Worm (Caenorhabditis elegans) whole organism, L3 larva: ENCODE results near the gene oac-57.

Source experiments
- R02D3.7 ChIP-seq: fragments of 150-350 bp; optimal IDR thresholded peaks from 2 replicates; lab custom pipeline; 2014; ENCODE audit warnings: missing biosample characterization, missing genetic modification characterization
- ZK546.5 ChIP-seq: sonication (generic microtip); optimal IDR thresholded peaks from 2 replicates; lab custom pipeline; 2017; ENCODE audit warnings: missing biosample characterization, missing genetic modification characterization
- aly-2 ChIP-seq: fragments of 150-350 bp; optimal IDR thresholded peaks from 2 replicates; lab custom pipeline; 2014; ENCODE audit warnings: missing biosample characterization, missing genetic modification characterization
- ama-1 ChIP-seq: fragments of 150-350 bp; optimal IDR thresholded peaks from 2 replicates; lab custom pipeline; 2018
- ceh-28 ChIP-seq: fragments of 150-350 bp; optimal IDR thresholded peaks from 2 replicates; lab custom pipeline; 2014; ENCODE audit warnings: missing biosample characterization, missing genetic modification reagents, missing genetic modification characterization
- daf-12 ChIP-seq: fragments of 150-350 bp; optimal IDR thresholded peaks from 2 replicates; lab custom pipeline; 2014; ENCODE audit warnings: missing biosample characterization, missing genetic modification reagents, missing genetic modification characterization
- egl-5 ChIP-seq: fragments of 150-350 bp; optimal IDR thresholded peaks from 2 replicates; lab custom pipeline; 2017; ENCODE audit warnings: missing biosample characterization, missing genetic modification reagents, missing genetic modification characterization, inconsistent platforms
- elt-1 ChIP-seq: fragments of 150-350 bp; optimal IDR thresholded peaks from 2 replicates; lab custom pipeline; 2014; ENCODE audit warnings: missing biosample characterization, missing genetic modification characterization
- elt-2 ChIP-seq: sonication (generic microtip); optimal IDR thresholded peaks from 2 replicates; lab custom pipeline; 2016; ENCODE audit warnings: missing genetic modification reagents, mild to moderate bottlenecking, missing genetic modification characterization, missing compliant biosample characterization
- elt-3 ChIP-seq, 3 experiments: fragments of 150-350 bp in 1 of 3; sonication (generic microtip) in 2 of 3; optimal IDR thresholded peaks; 2 replicates in 2 of 3; 4 replicates in 1 of 3; lab custom pipeline; 2014 to 2017; ENCODE audit warnings: missing biosample characterization in 3 of 3, missing genetic modification characterization in 3 of 3
- eor-1 ChIP-seq, 2 experiments: fragments of 150-350 bp; optimal IDR thresholded peaks; 2 replicates each; lab custom pipeline; 2014 to 2018; ENCODE audit warnings: missing biosample characterization in 2 of 2, missing genetic modification characterization in 2 of 2
- fkh-10 ChIP-seq: sonication (generic microtip); optimal IDR thresholded peaks from 2 replicates; lab custom pipeline; 2017; ENCODE audit warnings: missing biosample characterization, missing genetic modification reagents, missing genetic modification characterization
- fkh-2 ChIP-seq: fragments of 150-350 bp; optimal IDR thresholded peaks from 2 replicates; lab custom pipeline; 2014; ENCODE audit warnings: missing biosample characterization, missing genetic modification reagents, missing genetic modification characterization
- fos-1 ChIP-seq: fragments of 150-350 bp; optimal IDR thresholded peaks from 2 replicates; lab custom pipeline; 2014; ENCODE audit warnings: missing biosample characterization, missing genetic modification characterization
- hmg-11 ChIP-seq: sonication (generic microtip); optimal IDR thresholded peaks from 2 replicates; lab custom pipeline; 2016; ENCODE audit warnings: missing genetic modification characterization, missing compliant biosample characterization
- lin-15B ChIP-seq: fragments of 150-350 bp; optimal IDR thresholded peaks from 2 replicates; lab custom pipeline; 2014; ENCODE audit warnings: missing biosample characterization, missing genetic modification characterization
- lin-39 ChIP-seq: fragments of 150-350 bp; optimal IDR thresholded peaks from 2 replicates; lab custom pipeline; 2018; ENCODE audit warnings: missing biosample characterization, missing genetic modification reagents, missing genetic modification characterization
- lsy-12 ChIP-seq: sonication (generic microtip); optimal IDR thresholded peaks from 2 replicates; lab custom pipeline; 2016; ENCODE audit warnings: mild to moderate bottlenecking, missing genetic modification characterization, missing compliant biosample characterization
- mdl-1 ChIP-seq: fragments of 150-350 bp; optimal IDR thresholded peaks from 2 replicates; lab custom pipeline; 2014; ENCODE audit warnings: missing biosample characterization, missing genetic modification characterization
- mml-1 ChIP-seq: fragments of 150-350 bp; sonication (generic microtip); optimal IDR thresholded peaks from 3 replicates; lab custom pipeline; 2014; ENCODE audit warnings: missing biosample characterization, missing genetic modification characterization
- nfya-1 ChIP-seq: sonication (generic microtip); optimal IDR thresholded peaks from 2 replicates; lab custom pipeline; 2017; ENCODE audit warnings: missing genetic modification characterization, mild to moderate bottlenecking, missing compliant biosample characterization, antibody characterized with exemption, moderate library complexity; ENCODE audit not compliant: insufficient read depth
- nhr-11 ChIP-seq: fragments of 150-350 bp; optimal IDR thresholded peaks from 2 replicates; lab custom pipeline; 2014; ENCODE audit warnings: missing biosample characterization, missing genetic modification characterization
- nhr-12 ChIP-seq: fragments of 150-350 bp; optimal IDR thresholded peaks from 2 replicates; lab custom pipeline; 2014; ENCODE audit warnings: missing biosample characterization, missing genetic modification characterization
- nhr-23 ChIP-seq: fragments of 150-350 bp; optimal IDR thresholded peaks from 2 replicates; lab custom pipeline; 2014; ENCODE audit warnings: missing biosample characterization, missing genetic modification reagents, missing genetic modification characterization
- nhr-25 ChIP-seq: sonication (generic microtip); optimal IDR thresholded peaks from 2 replicates; lab custom pipeline; 2017; ENCODE audit warnings: missing biosample characterization, missing genetic modification characterization
- nhr-43 ChIP-seq: sonication (generic microtip); optimal IDR thresholded peaks from 2 replicates; lab custom pipeline; 2016; ENCODE audit warnings: mild to moderate bottlenecking, missing genetic modification characterization, missing compliant biosample characterization; ENCODE audit not compliant: poor library complexity, severe bottlenecking
- nhr-76 ChIP-seq: fragments of 150-350 bp; sonication (generic microtip); optimal IDR thresholded peaks from 5 replicates; lab custom pipeline; 2014; ENCODE audit warnings: missing biosample characterization, missing genetic modification characterization
- pha-4 ChIP-seq: fragments of 150-350 bp; optimal IDR thresholded peaks from 2 replicates; lab custom pipeline; 2014; ENCODE audit warnings: missing biosample characterization, missing genetic modification reagents, missing genetic modification characterization
- pqm-1 ChIP-seq: fragments of 150-350 bp; optimal IDR thresholded peaks from 2 replicates; lab custom pipeline; 2017; ENCODE audit warnings: missing biosample characterization, missing genetic modification characterization, inconsistent platforms
- sea-2 ChIP-seq: fragments of 150-350 bp; sonication (generic microtip); optimal IDR thresholded peaks from 4 replicates; lab custom pipeline; 2014; ENCODE audit warnings: missing biosample characterization, missing genetic modification reagents, missing genetic modification characterization
- skn-1 ChIP-seq: fragments of 150-350 bp; optimal IDR thresholded peaks from 2 replicates; lab custom pipeline; 2014; ENCODE audit warnings: missing biosample characterization, missing genetic modification characterization
- snpc-4 ChIP-seq: fragments of 150-350 bp; optimal IDR thresholded peaks from 2 replicates; lab custom pipeline; 2014; ENCODE audit warnings: missing biosample characterization, missing genetic modification characterization
- tbx-2 ChIP-seq: sonication (generic microtip); optimal IDR thresholded peaks from 2 replicates; lab custom pipeline; 2016; ENCODE audit warnings: mild to moderate bottlenecking, missing genetic modification characterization, missing compliant biosample characterization
- unc-39 ChIP-seq: sonication (generic microtip); optimal IDR thresholded peaks from 4 replicates; lab custom pipeline; 2017; ENCODE audit warnings: missing biosample characterization, missing genetic modification characterization
- zag-1 ChIP-seq: fragments of 150-350 bp; optimal IDR thresholded peaks from 2 replicates; lab custom pipeline; 2014; ENCODE audit warnings: missing biosample characterization, missing genetic modification characterization
- ztf-11 ChIP-seq: fragments of 150-350 bp; optimal IDR thresholded peaks from 2 replicates; lab custom pipeline; 2014; ENCODE audit warnings: missing biosample characterization, missing genetic modification characterization
- ztf-4 ChIP-seq: fragments of 150-350 bp; optimal IDR thresholded peaks from 2 replicates; lab custom pipeline; 2014; ENCODE audit warnings: missing biosample characterization, missing genetic modification characterization

oac-57 gene

DNA sequence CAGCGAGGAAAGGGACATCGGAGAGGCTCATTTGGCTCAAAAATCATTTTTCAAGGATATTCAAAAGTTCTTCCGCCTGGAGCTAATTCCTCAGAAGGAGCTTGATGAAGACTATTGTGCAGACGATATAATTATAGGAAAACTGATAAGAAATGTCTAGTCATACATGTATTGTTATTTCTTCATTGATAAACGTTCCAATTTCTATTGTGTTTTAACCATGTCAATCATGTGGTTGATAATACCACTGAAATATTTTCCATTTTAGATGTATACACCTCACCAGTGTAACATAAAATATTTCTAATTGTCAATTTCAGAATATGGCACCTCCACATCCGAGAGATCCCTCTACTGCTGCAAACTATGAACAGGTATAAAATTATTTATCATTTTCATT, 28.3 kb downstream of the oac-57 start, which contains the start of gene ltah-1.1:
ltah-1.1 (plus strand) TSS at position 283 of the 400 bp plus-strand sequence.
- TF ChIP-seq elt-2, result peak; percentile 54
- TF ChIP-seq tbx-2, result no peak

DNA sequence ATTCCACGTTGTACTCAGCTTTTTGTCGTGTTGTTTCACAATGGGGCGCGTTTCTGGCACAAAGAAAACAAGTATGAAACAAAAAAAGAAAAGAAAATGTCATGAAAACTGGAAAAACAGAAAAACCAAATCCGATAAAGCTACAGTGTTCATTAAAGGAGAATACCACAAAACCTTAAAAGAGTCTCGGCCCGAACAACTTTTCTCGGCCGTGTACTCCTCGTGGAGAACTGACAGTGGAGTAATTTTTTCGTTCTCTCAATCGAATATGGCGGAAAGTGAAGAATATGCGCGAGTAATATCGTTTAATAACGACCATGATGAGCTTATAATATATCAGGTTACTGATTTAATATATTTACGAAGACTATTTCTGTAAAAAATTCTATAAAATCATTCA, 29.1 kb downstream of the oac-57 start, which contains the start of the genes tag-335 and vkmt-1:
tag-335 (minus strand) TSS at position 88 of the 400 bp plus-strand sequence.
vkmt-1 (plus strand) TSS at position 219 of the 400 bp plus-strand sequence.
- TF ChIP-seq nhr-23 (tag; lab: Kevin White, UChicago), result peak; percentile 1
- TF ChIP-seq lin-15B (tag; lab: Kevin White, UChicago), result peak; percentile 44
- TF ChIP-seq unc-39 (tag; lab: Kevin White, UChicago), result no peak
- TF ChIP-seq nfya-1, result peak; percentile 35
- peak; percentile 28 for TF ChIP-seq nhr-43 (tag; lab: Kevin White, UChicago)

DNA sequence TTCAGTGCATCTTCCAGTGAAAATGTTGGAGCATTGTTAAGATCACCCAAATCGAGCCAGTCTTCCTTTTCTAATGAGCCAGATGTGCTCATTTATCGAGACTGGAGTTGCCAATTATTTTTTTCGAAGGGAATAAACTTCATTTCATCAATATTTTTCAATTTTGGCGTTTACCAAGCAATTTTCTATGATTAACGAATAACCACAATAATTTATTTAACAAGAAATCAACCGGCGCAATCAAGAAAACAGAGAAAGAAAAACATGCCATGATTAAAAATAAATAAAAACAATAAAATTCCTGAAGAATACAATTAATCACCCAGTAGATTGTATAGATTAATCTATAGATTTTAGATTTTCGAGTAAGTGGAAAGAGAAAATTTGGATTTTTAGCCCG, 31.7 kb downstream of the oac-57 start, which contains the start of gene vps-8:
vps-8 (minus strand) TSS at position 101 of the 400 bp plus-strand sequence.
- TF ChIP-seq snpc-4 (no peak), egl-5 (tag; lab: Kevin White, UChicago) (no peak), pha-4 (no peak), sea-2 (GFP tag; lab: Kevin White, UChicago) (no peak), nhr-76 (no peak), ZK546.5 (tag; lab: Kevin White, UChicago) (no peak), fkh-2 (no peak), zag-1 (tag; lab: Kevin White, UChicago) (no peak), ztf-4 (tag; lab: Kevin White, UChicago) (no peak), daf-12 (tag; lab: Kevin White, UChicago) (no peak), ztf-11 (no peak), fos-1 (no peak), ceh-28 (no peak), elt-1 (no peak), mdl-1 (no peak), nfya-1 (no peak), unc-39 (tag; lab: Kevin White, UChicago) (no peak), mml-1 (tag; lab: Kevin White, UChicago) (no peak), nhr-12 (tag; lab: Kevin White, UChicago) (no peak)

- peak; percentile 37 for TF ChIP-seq pqm-1
- TF ChIP-seq fos-1, result no peak
- TF ChIP-seq lsy-12, result no peak
- TF ChIP-seq fkh-10, result no peak
- TF ChIP-seq elt-2, result peak; percentile 73
Observed at ce11 chrIV:12274365-12274764, 33.3 kb downstream of the oac-57 start.

ce11 chrIV:12270392-12270791, 37.2 kb downstream of the oac-57 start, which contains the start of gene C42C1.3:
TSS of gene C42C1.3 (minus strand) at chrIV:12270492.
- TF ChIP-seq nhr-11, result no peak
- no peak for TF ChIP-seq nhr-76
- no peak for TF ChIP-seq nhr-43 (tag; lab: Kevin White, UChicago)
- no peak for TF ChIP-seq sea-2 (GFP tag; lab: Kevin White, UChicago)
- TF ChIP-seq eor-1 (tag; optimal IDR thresholded peaks at IDR 0.05; lab: Kevin White, UChicago), result no peak
- no peak for TF ChIP-seq daf-12 (tag; lab: Kevin White, UChicago)
- TF ChIP-seq ama-1 (lab: Kevin White, UChicago), result no peak
- TF ChIP-seq nhr-12 (tag; lab: Kevin White, UChicago), result no peak
- TF ChIP-seq snpc-4, result no peak
- no peak for TF ChIP-seq aly-2 (tag; lab: Kevin White, UChicago)
- no peak for TF ChIP-seq elt-3 (tag; optimal IDR thresholded peaks at IDR 0.05; lab: Kevin White, UChicago)
- no peak for TF ChIP-seq nhr-23 (tag; lab: Kevin White, UChicago)
- no peak for TF ChIP-seq tbx-2

ce11 chrIV:12268272-12269045, 39.2 kb downstream of the oac-57 start, which contains the start of the genes ppm-1.H and rpl-34:
TSS of gene ppm-1.H (minus strand) at chrIV:12268322.
TSS of gene rpl-34 (plus strand) at chrIV:12268995.
- TF ChIP-seq pha-4 (peak; percentile 88), lin-39 (tag; lab: Kevin White, UChicago) (peak; percentile 85), nhr-25 (tag; lab: Kevin White, UChicago) (peak; percentile 37), pqm-1 (peak; percentile 11), hmg-11 (tag; lab: Kevin White, UChicago) (peak; percentile 31), lin-15B (tag; lab: Kevin White, UChicago) (peak; percentile 82), aly-2 (tag; lab: Kevin White, UChicago) (no peak), nfya-1 (peak; percentile 95), R02D3.7 (peak; percentile 88), unc-39 (tag; lab: Kevin White, UChicago) (no peak), ZK546.5 (tag; lab: Kevin White, UChicago) (no peak), eor-1 (tag; optimal IDR thresholded peaks at IDR 0.05; lab: Kevin White, UChicago) (no peak), snpc-4 (no peak), egl-5 (tag; lab: Kevin White, UChicago) (peak; percentile 87), lsy-12 (no peak), nhr-23 (tag; lab: Kevin White, UChicago) (peak; percentile 27), nhr-43 (tag; lab: Kevin White, UChicago) (no peak), skn-1 (peak; percentile 21)
- TF ChIP-seq, all 47 proteins: peak for 11
